Worm (Caenorhabditis elegans) whole organism, late embryonic: ENCODE results near the gene nlp-71.

Experiments
- K02D7.2 ChIP-seq: sonication (generic microtip); optimal IDR thresholded peaks from 2 replicates; lab custom pipeline; 2017; ENCODE audit warnings: mild to moderate bottlenecking, missing genetic modification characterization, missing compliant biosample characterization
- K09A11.1 ChIP-seq: sonication (generic microtip); optimal IDR thresholded peaks from 2 replicates; lab custom pipeline; 2017; ENCODE audit warnings: antibody characterized with exemption, mild to moderate bottlenecking, missing genetic modification characterization, missing compliant biosample characterization; ENCODE audit not compliant: insufficient read depth
- ahr-1 ChIP-seq: sonication (generic microtip); optimal IDR thresholded peaks from 2 replicates; lab custom pipeline; 2016; ENCODE audit warnings: missing genetic modification characterization, missing compliant biosample characterization
- ceh-14 ChIP-seq: sonication (generic microtip); optimal IDR thresholded peaks from 2 replicates; lab custom pipeline; 2016; ENCODE audit warnings: missing genotype, missing genetic modification characterization, missing compliant biosample characterization
- ceh-19 ChIP-seq: fragments of 200-800 bp; sonication (Bioruptor generic); optimal IDR thresholded peaks from 2 replicates; lab custom pipeline; 2018; ENCODE audit warnings: mild to moderate bottlenecking, missing genetic modification characterization, missing compliant biosample characterization
- ceh-24 ChIP-seq: sonication (generic microtip); optimal IDR thresholded peaks from 2 replicates; lab custom pipeline; 2016; ENCODE audit warnings: mild to moderate bottlenecking, missing genetic modification characterization, missing compliant biosample characterization
- ceh-30 ChIP-seq: fragments of 150-350 bp; optimal IDR thresholded peaks from 2 replicates; lab custom pipeline; 2014; ENCODE audit warnings: missing biosample characterization, missing genetic modification characterization
- ceh-45 ChIP-seq: fragments of 200-800 bp; sonication (Bioruptor generic); IDR thresholded peaks from 2 replicates; pipeline ENCODE4 v1.3.6; 2022; ENCODE audit warnings: missing genetic modification reagents, missing genetic modification characterization, missing compliant biosample characterization
- ceh-48 ChIP-seq: sonication (generic microtip); optimal IDR thresholded peaks from 2 replicates; lab custom pipeline; 2016; ENCODE audit warnings: missing genetic modification characterization, inconsistent platforms, missing compliant biosample characterization
- ceh-9 ChIP-seq: sonication (generic microtip); optimal IDR thresholded peaks from 2 replicates; lab custom pipeline; 2016; ENCODE audit warnings: mild to moderate bottlenecking, missing genetic modification characterization, inconsistent platforms, missing compliant biosample characterization
- dmd-4 ChIP-seq: sonication (generic microtip); optimal IDR thresholded peaks from 2 replicates; lab custom pipeline; 2016; ENCODE audit warnings: borderline replicate concordance, missing genetic modification characterization, missing compliant biosample characterization
- elt-2 ChIP-seq: sonication (generic microtip); optimal IDR thresholded peaks from 2 replicates; lab custom pipeline; 2016; ENCODE audit warnings: missing genetic modification reagents, missing genetic modification characterization, missing compliant biosample characterization
- eyg-1 ChIP-seq: sonication (generic microtip); optimal IDR thresholded peaks from 2 replicates; lab custom pipeline; 2016; ENCODE audit warnings: missing genotype, missing genetic modification characterization, missing compliant biosample characterization
- fkh-10 ChIP-seq: fragments of 150-350 bp; optimal IDR thresholded peaks from 2 replicates; lab custom pipeline; 2014; ENCODE audit warnings: missing biosample characterization, missing genetic modification reagents, missing genetic modification characterization
- fkh-6 ChIP-seq: sonication (generic microtip); optimal IDR thresholded peaks from 2 replicates; lab custom pipeline; 2016; ENCODE audit warnings: missing genetic modification characterization, missing compliant biosample characterization
- gmeb-2 ChIP-seq: sonication (generic microtip); optimal IDR thresholded peaks from 2 replicates; lab custom pipeline; 2016; ENCODE audit warnings: missing genetic modification characterization, inconsistent platforms, missing compliant biosample characterization
- hlh-15 ChIP-seq: sonication (generic microtip); optimal IDR thresholded peaks from 2 replicates; lab custom pipeline; 2016; ENCODE audit warnings: missing genetic modification characterization, missing compliant biosample characterization
- hlh-6 ChIP-seq: sonication (generic microtip); optimal IDR thresholded peaks from 2 replicates; lab custom pipeline; 2016; ENCODE audit warnings: missing genotype, missing genetic modification characterization, missing compliant biosample characterization
- hlh-8 ChIP-seq: sonication (generic microtip); optimal IDR thresholded peaks from 2 replicates; lab custom pipeline; 2016; ENCODE audit warnings: missing genotype, missing genetic modification characterization, missing compliant biosample characterization
- lin-11 ChIP-seq: fragments of 200-800 bp; sonication (Bioruptor generic); optimal IDR thresholded peaks from 2 replicates; lab custom pipeline; 2018; ENCODE audit warnings: mild to moderate bottlenecking, missing genetic modification characterization, missing compliant biosample characterization
- madf-2 ChIP-seq: sonication (generic microtip); optimal IDR thresholded peaks from 2 replicates; lab custom pipeline; 2017; ENCODE audit warnings: missing genetic modification characterization, missing compliant biosample characterization
- mec-3 ChIP-seq: sonication (generic microtip); optimal IDR thresholded peaks from 2 replicates; lab custom pipeline; 2016; ENCODE audit warnings: borderline replicate concordance, missing genetic modification characterization, missing compliant biosample characterization
- pha-4 ChIP-seq: fragments of 150-350 bp; optimal IDR thresholded peaks from 2 replicates; lab custom pipeline; 2018; ENCODE audit warnings: missing biosample characterization, missing genetic modification reagents, missing genetic modification characterization
- pros-1 ChIP-seq: fragments of 150-350 bp; optimal IDR thresholded peaks from 2 replicates; lab custom pipeline; 2014; ENCODE audit warnings: missing biosample characterization, missing genetic modification reagents, missing genetic modification characterization
- rnt-1 ChIP-seq: sonication (generic microtip); optimal IDR thresholded peaks from 2 replicates; lab custom pipeline; 2016; ENCODE audit warnings: missing genetic modification characterization, missing compliant biosample characterization
- sdc-2 ChIP-seq: sonication (generic microtip); optimal IDR thresholded peaks from 2 replicates; lab custom pipeline; 2016; ENCODE audit warnings: missing genotype, missing genetic modification characterization, missing compliant biosample characterization
- sox-4 ChIP-seq: sonication (generic microtip); optimal IDR thresholded peaks from 2 replicates; lab custom pipeline; 2017; ENCODE audit warnings: mild to moderate bottlenecking, missing genetic modification characterization, inconsistent platforms, missing compliant biosample characterization
- syd-9 ChIP-seq: sonication (generic microtip); optimal IDR thresholded peaks from 2 replicates; lab custom pipeline; 2016; ENCODE audit warnings: mild to moderate bottlenecking, missing genetic modification characterization, moderate library complexity, missing compliant biosample characterization
- ttx-3 ChIP-seq: sonication (generic microtip); optimal IDR thresholded peaks from 2 replicates; lab custom pipeline; 2016; ENCODE audit warnings: missing genetic modification reagents, missing genetic modification characterization, missing compliant biosample characterization
- unc-3 ChIP-seq, 2 experiments: fragments of 200-800 bp in 1 of 2; sonication (Bioruptor generic) in 1 of 2; sonication (generic microtip) in 1 of 2; conservative IDR thresholded peaks in 1 of 2; optimal IDR thresholded peaks in 1 of 2; 2 replicates each; pipeline versions ENCODE4 v1.3.6 to Lab custom; 2016 to 2022; ENCODE audit warnings: missing compliant biosample characterization in 2 of 2, missing genetic modification characterization in 2 of 2, missing genetic modification reagents in 1 of 2
- unc-86 ChIP-seq: sonication (generic microtip); optimal IDR thresholded peaks from 2 replicates; lab custom pipeline; 2016; ENCODE audit warnings: missing genetic modification characterization, missing compliant biosample characterization
- zip-5 ChIP-seq: sonication (generic microtip); optimal IDR thresholded peaks from 2 replicates; lab custom pipeline; 2016; ENCODE audit warnings: missing genetic modification characterization, missing compliant biosample characterization
- ztf-16 ChIP-seq: sonication (generic microtip); optimal IDR thresholded peaks from 2 replicates; lab custom pipeline; 2017; ENCODE audit warnings: missing genetic modification characterization, missing compliant biosample characterization

nlp-71 gene

DNA sequence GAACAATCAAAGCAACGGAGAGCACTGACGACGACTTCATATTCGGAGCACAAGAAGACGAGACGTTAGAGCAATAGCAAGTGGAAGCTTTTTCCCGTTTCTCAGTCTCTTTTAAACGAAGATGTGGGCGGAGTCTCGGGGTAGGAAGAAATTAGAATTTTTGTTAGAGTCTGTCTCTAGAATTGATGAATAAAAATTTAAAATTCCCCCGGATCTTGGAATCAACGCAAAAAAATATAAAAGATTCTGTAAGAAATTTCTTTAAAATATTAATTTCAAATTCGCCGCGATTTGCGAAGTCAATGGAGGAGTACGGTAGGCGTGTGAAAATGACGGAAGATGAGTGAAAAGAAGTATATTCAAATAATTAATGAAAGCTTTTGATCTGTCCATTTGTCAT is at the start of gene nlp-71:
Gene nlp-71, minus strand, starts transcription at position 101 of the 400 bp plus-strand sequence.
- TF ChIP-seq hlh-8 (tag; lab: Kevin White, UChicago) = no peak

DNA sequence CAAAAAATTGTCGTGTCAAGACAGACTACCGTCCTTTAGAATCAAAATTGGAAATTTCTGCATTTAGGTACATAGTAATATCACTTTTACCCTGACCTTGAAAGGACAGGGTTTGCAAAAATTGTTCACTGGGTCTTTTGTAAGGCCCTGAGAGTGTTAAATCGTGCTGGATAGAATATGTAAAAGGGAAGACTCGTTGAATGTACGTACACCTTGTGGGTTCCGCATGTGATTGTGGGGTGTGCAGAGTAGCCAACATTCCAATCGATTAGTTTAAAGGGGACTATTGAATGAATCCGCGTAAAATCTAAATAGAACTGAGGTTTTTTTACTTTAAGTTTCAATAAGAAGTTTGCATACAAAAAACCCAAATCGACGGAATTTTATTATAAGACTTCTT is 47.2 kb upstream of the nlp-71 start:
- no peak for TF ChIP-seq unc-86

DNA sequence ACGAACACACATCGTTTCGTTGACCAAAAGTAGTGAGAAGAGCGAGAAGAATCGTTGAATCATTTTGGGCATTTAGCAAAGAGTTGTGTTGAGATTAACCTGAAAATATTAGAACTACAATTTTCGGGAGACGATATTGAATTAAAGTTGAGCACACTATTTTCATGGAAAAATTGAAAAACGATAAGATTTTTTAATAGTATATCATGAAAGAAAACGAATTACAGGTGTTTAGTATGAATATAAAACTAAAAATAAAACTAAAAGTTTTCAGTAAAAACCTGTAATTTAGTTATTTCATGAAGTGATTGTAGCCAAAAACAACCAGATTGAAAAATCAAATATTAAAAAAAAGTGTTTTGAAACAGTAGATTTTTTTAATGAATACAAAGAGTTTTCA is 44.1 kb upstream of the nlp-71 start, which contains the start of gene lgc-10:
Gene lgc-10, minus strand, starts transcription at position 101 of the 400 bp plus-strand sequence.
- no peak for TF ChIP-seq K09A11.1 (tag; lab: Kevin White, UChicago)
- TF ChIP-seq gmeb-2 (tag; lab: Kevin White, UChicago) = no peak
- no peak for TF ChIP-seq ttx-3 (tag; lab: Kevin White, UChicago)
- no peak for TF ChIP-seq sdc-2 (tag; lab: Kevin White, UChicago)
- TF ChIP-seq dmd-4 (tag; lab: Kevin White, UChicago) = no peak
- TF ChIP-seq ceh-45 = no peak
- no peak for TF ChIP-seq elt-2 (tag; lab: Kevin White, UChicago)
- TF ChIP-seq pha-4 = no peak
- TF ChIP-seq fkh-6 (tag; lab: Kevin White, UChicago) = no peak
- TF ChIP-seq ztf-16 (tag; lab: Kevin White, UChicago) = no peak

DNA sequence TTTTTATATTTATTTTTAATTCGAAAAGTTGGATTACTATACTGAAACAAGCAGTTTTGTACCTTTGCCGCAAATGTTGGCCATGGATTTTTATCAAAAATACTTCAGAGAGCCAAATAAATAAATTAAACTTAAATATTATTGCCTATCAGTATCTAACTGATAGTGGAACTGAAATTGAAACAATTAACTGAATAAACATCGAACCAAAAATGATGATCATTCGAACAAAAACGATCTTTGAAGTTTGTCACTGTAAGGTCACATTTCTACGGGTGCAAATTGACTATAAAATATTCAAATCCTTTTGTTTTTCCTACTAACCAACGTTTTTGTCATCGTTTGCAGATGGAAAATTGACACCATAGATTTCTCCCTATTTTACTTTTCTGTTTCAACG is 29.6 kb upstream of the nlp-71 start:
- TF ChIP-seq eyg-1 (tag; lab: Kevin White, UChicago) = no peak
- no peak for TF ChIP-seq K09A11.1 (tag; lab: Kevin White, UChicago)
- no peak for TF ChIP-seq rnt-1 (tag; lab: Kevin White, UChicago)
- no peak for TF ChIP-seq K02D7.2 (tag; lab: Kevin White, UChicago)
- no peak for TF ChIP-seq pros-1
- no peak for TF ChIP-seq sox-4 (tag; lab: Kevin White, UChicago)
- no peak for TF ChIP-seq hlh-6
- no peak for TF ChIP-seq syd-9 (tag; lab: Kevin White, UChicago)
- no peak for TF ChIP-seq fkh-10
- no peak for TF ChIP-seq zip-5 (tag; lab: Kevin White, UChicago)
- TF ChIP-seq hlh-15 (tag; lab: Kevin White, UChicago) = no peak
- TF ChIP-seq pha-4 = no peak
- TF ChIP-seq unc-3 (GFP tag; conservative IDR thresholded peaks at IDR 0.05; lab: Robert Waterston, UW) = no peak
- TF ChIP-seq unc-3 (tag; optimal IDR thresholded peaks at IDR 0.05; lab: Kevin White, UChicago) = no peak
- TF ChIP-seq ceh-14 (tag; lab: Kevin White, UChicago) = no peak
- no peak for TF ChIP-seq ceh-48
- no peak for TF ChIP-seq ceh-19

DNA sequence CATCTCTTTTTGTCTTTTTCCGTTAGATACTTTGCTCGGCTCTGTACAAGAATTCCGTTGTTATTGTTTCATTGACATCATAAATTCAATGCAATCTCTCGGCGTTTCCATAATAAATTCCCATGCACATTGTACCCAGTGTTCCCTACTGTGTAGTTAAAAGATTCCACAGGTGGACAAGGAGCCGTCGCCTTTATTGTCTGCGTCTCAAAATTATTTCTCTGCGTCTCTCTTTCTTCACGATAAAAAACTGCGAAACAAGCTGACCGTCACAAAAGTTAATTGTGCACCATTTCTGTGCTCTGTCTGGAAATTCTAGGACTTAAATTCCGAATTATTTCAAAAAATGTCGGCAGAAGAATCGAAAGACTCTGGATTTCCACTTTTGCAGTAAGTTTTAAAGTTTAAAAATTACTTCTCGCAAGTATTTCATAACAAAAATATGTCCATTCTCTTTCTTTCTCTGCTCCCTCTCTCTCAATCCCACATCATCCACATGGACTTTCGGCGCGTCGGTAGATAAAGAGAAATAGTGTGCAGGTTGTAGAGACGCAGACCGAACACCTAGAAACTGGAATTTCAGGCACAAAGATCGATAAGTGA is 28.7 kb upstream of the nlp-71 start:
- TF ChIP-seq lin-11 (no peak), ztf-16 (tag; lab: Kevin White, UChicago) (no peak), K02D7.2 (tag; lab: Kevin White, UChicago) (no peak), hlh-6 (no peak), ceh-30 (no peak), pros-1 (no peak), ceh-24 (tag; lab: Kevin White, UChicago) (no peak), ceh-9 (no peak), madf-2 (tag; lab: Kevin White, UChicago) (no peak), ceh-45 (no peak), mec-3 (no peak), ahr-1 (no peak), eyg-1 (tag; lab: Kevin White, UChicago) (no peak)
